Worm (Caenorhabditis elegans): ENCODE results near the gene Y70C5C.1.

DNA sequence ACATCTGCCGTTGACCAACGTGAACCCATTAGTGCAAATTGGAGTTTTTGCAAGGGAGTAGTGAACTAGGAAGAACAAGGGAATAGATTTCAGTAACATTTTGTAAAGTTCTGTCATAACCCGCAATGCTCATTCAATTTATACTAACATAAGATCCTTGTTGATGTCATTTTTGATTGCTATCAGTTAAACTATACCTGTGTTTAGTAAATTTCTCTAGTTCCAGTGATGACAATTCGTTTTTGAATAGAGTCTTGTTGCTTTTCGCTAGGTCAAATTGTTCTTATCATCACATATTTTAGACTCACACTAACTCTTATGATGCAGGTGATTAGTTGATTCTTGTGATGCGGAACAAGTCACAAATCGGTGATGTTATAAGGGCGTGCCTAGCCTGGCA lies 6.5 kb downstream of the Y70C5C.1 start, which contains the start of gene clec-9:
- TF ChIP-seq hsf-1 (GFP tag; IDR thresholded peaks at IDR 0.05) (no peak), zim-3 (tag; optimal IDR thresholded peaks at IDR 0.05) (no peak), egrh-3 (GFP tag; IDR thresholded peaks at IDR 0.05) (no peak), aptf-3 (GFP tag; IDR thresholded peaks at IDR 0.05) (no peak), tlf-1 (GFP tag; optimal IDR thresholded peaks at IDR 0.05) (no peak), efl-1 (GFP tag; optimal IDR thresholded peaks at IDR 0.05) (no peak)

Measured in whole organism, young adult.